Worm (Caenorhabditis elegans) whole organism, dauer: ENCODE data around the gene atfs-1.

ENCODE experiments used
- unc-62 ChIP-seq: sonication (generic microtip); optimal IDR thresholded peaks from 2 replicates; lab custom pipeline; 2017; ENCODE audit warnings: missing biosample characterization, missing genetic modification reagents, missing genetic modification characterization

The atfs-1 gene

ce11 chrV:14193451-14193850, at the start of gene atfs-1:
Gene atfs-1 (plus strand): TSS chrV:14193663.
- TF ChIP-seq unc-62 (GFP tag; lab: Kevin White, UChicago): no peak

ce11 chrV:14145267-14145666, 48.2 kb upstream of the atfs-1 start, which contains the start of gene par-1:
Gene par-1 (minus strand): TSS chrV:14145367.
- no peak for TF ChIP-seq unc-62 (GFP tag; lab: Kevin White, UChicago)

ce11 chrV:14146199-14146598, 47.3 kb upstream of the atfs-1 start, which contains the start of gene acs-10:
Gene acs-10 (plus strand): TSS chrV:14146499.
- no peak for TF ChIP-seq unc-62 (GFP tag; lab: Kevin White, UChicago)

- no peak for TF ChIP-seq unc-62 (GFP tag; lab: Kevin White, UChicago)
These were observed 46.3 kb upstream of the atfs-1 start for ce11 chrV:14147114-14147513.

- no peak for TF ChIP-seq unc-62 (GFP tag; lab: Kevin White, UChicago)
These were observed 44.3 kb upstream of the atfs-1 start for ce11 chrV:14149125-14149524.

- TF ChIP-seq unc-62 (GFP tag; lab: Kevin White, UChicago): no peak
These were observed 42.5 kb upstream of the atfs-1 start for ce11 chrV:14150966-14151365.

- no peak for TF ChIP-seq unc-62 (GFP tag; lab: Kevin White, UChicago)
These were observed 39.8 kb upstream of the atfs-1 start for ce11 chrV:14153615-14154014.

- no peak for TF ChIP-seq unc-62 (GFP tag; lab: Kevin White, UChicago)
These were observed 37.0 kb upstream of the atfs-1 start, which contains the start of gene AH10.2 for ce11 chrV:14156468-14156867. Gene AH10.2 (plus strand): TSS chrV:14156768.

- no peak for TF ChIP-seq unc-62 (GFP tag; lab: Kevin White, UChicago)
These were observed 32.8 kb upstream of the atfs-1 start, which contains the start of gene cest-1.2 for ce11 chrV:14160698-14161097. Gene cest-1.2 (minus strand): TSS chrV:14160862.

ce11 chrV:14162959-14163548, 30.4 kb upstream of the atfs-1 start, which contains the start of gene srd-26:
Gene srd-26 (minus strand): TSS chrV:14163009.
- no peak for TF ChIP-seq unc-62 (GFP tag; lab: Kevin White, UChicago)

- no peak for TF ChIP-seq unc-62 (GFP tag; lab: Kevin White, UChicago)
These were observed 27.7 kb upstream of the atfs-1 start for ce11 chrV:14165745-14166144.

- no peak for TF ChIP-seq unc-62 (GFP tag; lab: Kevin White, UChicago)
These were observed 26.8 kb upstream of the atfs-1 start, which contains the start of gene cest-1.1 for ce11 chrV:14166630-14167029. Gene cest-1.1 (minus strand): TSS chrV:14166730.

ce11 chrV:14167629-14168028, 25.8 kb upstream of the atfs-1 start, which contains the start of gene ocam-1:
Gene ocam-1 (minus strand): TSS chrV:14167729.
- TF ChIP-seq unc-62 (GFP tag; lab: Kevin White, UChicago): no peak

- TF ChIP-seq unc-62 (GFP tag; lab: Kevin White, UChicago): no peak
These were observed 22.2 kb upstream of the atfs-1 start, which contains the start of gene cest-2.1 for ce11 chrV:14171284-14171683. Gene cest-2.1 (minus strand): TSS chrV:14171481.

ce11 chrV:14175216-14175615, 18.2 kb upstream of the atfs-1 start, which contains the start of gene cest-2.2:
Gene cest-2.2 (minus strand): TSS chrV:14175355.
- TF ChIP-seq unc-62 (GFP tag; lab: Kevin White, UChicago): no peak

ce11 chrV:14176572-14176971, 16.9 kb upstream of the atfs-1 start:
- TF ChIP-seq unc-62 (GFP tag; lab: Kevin White, UChicago): no peak

ce11 chrV:14177657-14178129, 15.8 kb upstream of the atfs-1 start, which contains the start of gene ceh-74:
Gene ceh-74 (plus strand): TSS chrV:14178079.
- no peak for TF ChIP-seq unc-62 (GFP tag; lab: Kevin White, UChicago)
